Fruit fly (Drosophila melanogaster): ENCODE measurements around the gene CG42337.

CG42337 gene

DNA sequence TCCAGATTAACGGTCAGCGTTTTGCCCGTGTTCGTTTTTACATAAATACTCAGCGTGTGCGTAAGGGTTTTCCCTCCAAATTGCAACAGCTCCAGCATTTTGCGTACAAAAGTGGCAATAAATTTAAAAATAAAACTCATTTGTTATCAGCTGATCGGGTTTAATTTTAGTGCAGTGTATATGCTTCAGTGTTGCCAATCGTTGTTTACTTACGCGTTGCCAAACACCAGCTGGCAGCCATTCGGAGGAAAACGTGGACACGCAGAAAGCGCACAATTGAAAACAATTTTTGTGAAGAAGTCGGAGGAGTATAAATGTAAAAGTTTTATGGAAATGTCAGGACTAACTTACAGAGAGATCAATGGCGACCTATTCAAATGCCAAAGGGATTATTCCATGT, 3.4 kb upstream of the CG42337 start, which contains the start of the genes Targ3 and park (continued):
- peak; percentile 16 to 17 for TF ChIP-seq chif (GFP tag; optimal IDR thresholded peaks at IDR 0.05)
- TF ChIP-seq CG12219 (GFP tag; optimal IDR thresholded peaks at IDR 0.05): no peak
- no peak for TF ChIP-seq so (GFP tag; IDR thresholded peaks at IDR 0.05)
- no peak for TF ChIP-seq CG9817 (tag; optimal IDR thresholded peaks at IDR 0.05)
- TF ChIP-seq hth (optimal IDR thresholded peaks at IDR 0.05): no peak
- no peak for TF ChIP-seq CG8478 (optimal IDR thresholded peaks at IDR 0.05)
- TF ChIP-seq pfk (GFP tag; optimal IDR thresholded peaks at IDR 0.05): no peak
- no peak for TF ChIP-seq CG4360 (GFP tag; IDR thresholded peaks at IDR 0.05)
- no peak for TF ChIP-seq fd96Cb (tag; optimal IDR thresholded peaks at IDR 0.05)
- no peak for TF ChIP-seq rib (GFP tag; IDR thresholded peaks at IDR 0.05)
- TF ChIP-seq ems (GFP tag; optimal IDR thresholded peaks at IDR 0.05): peak; percentile 40
- peak; percentile 28 for TF ChIP-seq CHES-1-like (GFP tag; optimal IDR thresholded peaks at IDR 0.05)
- no peak for TF ChIP-seq CG11093 (GFP tag; IDR thresholded peaks at IDR 0.05)
- TF ChIP-seq CG11560 (tag; IDR thresholded peaks at IDR 0.05): no peak
- peak; percentile 4 for TF ChIP-seq CG17829 (tag; optimal IDR thresholded peaks at IDR 0.05)
- TF ChIP-seq CG10979 (tag; optimal IDR thresholded peaks at IDR 0.05): peak; percentile 1
- TF ChIP-seq Sry-β (GFP tag; optimal IDR thresholded peaks at IDR 0.05): no peak
- no peak for TF ChIP-seq sc (optimal IDR thresholded peaks at IDR 0.05)
- TF ChIP-seq sc (GFP tag; optimal IDR thresholded peaks at IDR 0.05): no peak
- no peak for TF ChIP-seq CG4328 (GFP tag; optimal IDR thresholded peaks at IDR 0.05)
- TF ChIP-seq vvl (GFP tag; IDR thresholded peaks at IDR 0.05): peak; percentile 39
- no peak for TF ChIP-seq corto (GFP tag; optimal IDR thresholded peaks at IDR 0.05)
- TF ChIP-seq Scr (GFP tag; IDR thresholded peaks at IDR 0.05; ENCODE audit: partially characterized antibody): peak; percentile 33; the same call in 1 of the 2 replicates
- no peak for TF ChIP-seq lbe (GFP tag; optimal IDR thresholded peaks at IDR 0.05)
- TF ChIP-seq pita (GFP tag; optimal IDR thresholded peaks at IDR 0.05): no peak
- TF ChIP-seq row (GFP tag; IDR thresholded peaks at IDR 0.05): peak; percentile 34; the same call in 1 of the 3 replicates
- peak; percentile 30; the same call in 1 of the 2 replicates for TF ChIP-seq sna (GFP tag; IDR thresholded peaks at IDR 0.05; ENCODE audit: partially characterized antibody)
- peak; percentile 55 for TF ChIP-seq CG4282 (GFP tag; optimal IDR thresholded peaks at IDR 0.05)
- no peak for TF ChIP-seq CG1529 (GFP tag; optimal IDR thresholded peaks at IDR 0.05)
- peak; percentile 76 for TF ChIP-seq CG17186 (GFP tag; optimal IDR thresholded peaks at IDR 0.05)
- TF ChIP-seq cg (GFP tag; optimal IDR thresholded peaks at IDR 0.05): no peak
- no peak for TF ChIP-seq Blimp-1 (GFP tag; optimal IDR thresholded peaks at IDR 0.05)
- TF ChIP-seq vnd (GFP tag; IDR thresholded peaks at IDR 0.05; ENCODE audit: partially characterized antibody): no peak
- TF ChIP-seq pan (optimal IDR thresholded peaks at IDR 0.05): no peak
- peak in 1 of 2 experiments; percentile 22 for TF ChIP-seq pan (GFP tag; optimal IDR thresholded peaks at IDR 0.05 in 1 of 2, IDR thresholded peaks at IDR 0.05 in 1 of 2)
- no peak for TF ChIP-seq CG3407 (GFP tag; optimal IDR thresholded peaks at IDR 0.05)
- peak; percentile 35 for TF ChIP-seq CG2116 (GFP tag; optimal IDR thresholded peaks at IDR 0.05)
- TF ChIP-seq HmgD (GFP tag; optimal IDR thresholded peaks at IDR 0.05): peak; percentile 45
- no peak for TF ChIP-seq usp (GFP tag; optimal IDR thresholded peaks at IDR 0.05)
- no peak for TF ChIP-seq CG8944 (GFP tag; optimal IDR thresholded peaks at IDR 0.05)
- peak; percentile 61 for TF ChIP-seq lilli (GFP tag; optimal IDR thresholded peaks at IDR 0.05)
- no peak for TF ChIP-seq Lpt (GFP tag; optimal IDR thresholded peaks at IDR 0.05)
- TF ChIP-seq cas (GFP tag; IDR thresholded peaks at IDR 0.05): no peak
- peak; percentile 79 for TF ChIP-seq sens (GFP tag)
- peak; percentile 10 for TF ChIP-seq CG13123 (GFP tag; optimal IDR thresholded peaks at IDR 0.05)
- TF ChIP-seq slbo (GFP tag; IDR thresholded peaks at IDR 0.05): peak; percentile 71
- TF ChIP-seq Bdp1 (GFP tag; optimal IDR thresholded peaks at IDR 0.05): peak; percentile 2
- no peak for TF ChIP-seq CG17361 (GFP tag; IDR thresholded peaks at IDR 0.05)
- peak; percentile 1 for TF ChIP-seq Hr3 (GFP tag; optimal IDR thresholded peaks at IDR 0.05)
- no peak for TF ChIP-seq sqz (GFP tag; optimal IDR thresholded peaks at IDR 0.05)
- no peak for TF ChIP-seq CG34376 (GFP tag; optimal IDR thresholded peaks at IDR 0.05)
- no peak for TF ChIP-seq C15 (GFP tag; IDR thresholded peaks at IDR 0.05)
- peak; percentile 65 for TF ChIP-seq CG3847 (GFP tag; IDR thresholded peaks at IDR 0.05)

Data from whole organism, embryonic.